Worm (Caenorhabditis elegans): ENCODE results near the gene F55B11.4.
"Not testable (repeated sequence)": the region's sequence is repeated elsewhere in the genome, so short reads cannot be mapped to it uniquely, and the experiment has no call there.

ce11 chrIV:14476664-14477063 lies 45.9 kb upstream of the F55B11.4 start:
- TF ChIP-seq fos-1 (tag; optimal IDR thresholded peaks at IDR 0.05); duxl-1 (tag; optimal IDR thresholded peaks at IDR 0.05; ENCODE audit: poor library complexity); hif-1 (tag; optimal IDR thresholded peaks at IDR 0.05); ama-1 (optimal IDR thresholded peaks at IDR 0.05); madf-9 (GFP tag; conservative IDR thresholded peaks at IDR 0.05); nhr-6 (tag; optimal IDR thresholded peaks at IDR 0.05): not testable (repeated sequence)
